Worm (Caenorhabditis elegans): ENCODE data around the gene tat-4.

tat-4 gene

DNA sequence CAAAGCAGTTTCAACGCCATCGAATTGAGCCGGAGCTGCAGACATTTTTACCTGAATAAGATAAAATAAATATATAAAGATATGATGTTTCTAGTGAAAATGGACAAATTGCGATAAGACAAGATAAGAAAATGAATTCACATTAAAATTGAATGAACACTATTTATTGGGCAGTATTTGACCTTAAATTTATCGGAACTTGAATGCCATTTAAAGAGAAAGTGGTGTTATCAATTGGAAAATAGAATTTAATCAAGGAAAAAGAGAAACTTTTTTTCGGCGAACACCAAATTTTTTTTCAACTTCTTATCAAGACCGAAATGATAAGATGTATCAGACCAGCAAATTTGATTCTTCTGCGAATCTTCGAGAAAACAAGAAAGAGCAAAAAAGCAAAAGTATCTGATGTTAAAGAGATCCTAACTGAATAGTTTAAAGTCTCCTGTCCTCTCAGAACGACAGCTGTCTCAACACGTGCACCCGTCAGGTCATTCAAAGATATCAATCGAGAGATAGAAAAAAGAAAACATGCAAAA is 46.0 kb upstream of the tat-4 start, which contains the start of gene upb-1 (continued):
- TF ChIP-seq mdl-1 (tag; optimal IDR thresholded peaks at IDR 0.05): peak in 1 of 2 experiments; percentile 64
- no peak for TF ChIP-seq skn-1 (tag; optimal IDR thresholded peaks at IDR 0.05)
- TF ChIP-seq isw-1 (GFP tag; IDR thresholded peaks at IDR 0.05): no peak
- TF ChIP-seq Y116A8C.19 (tag; optimal IDR thresholded peaks at IDR 0.05; ENCODE audit: borderline replicate concordance): no peak
- no peak for TF ChIP-seq elt-3 (tag; optimal IDR thresholded peaks at IDR 0.05)
- TF ChIP-seq nhr-11 (tag; optimal IDR thresholded peaks at IDR 0.05): no peak
- TF ChIP-seq nhr-12 (tag; optimal IDR thresholded peaks at IDR 0.05): no peak
- TF ChIP-seq alr-1 (tag; optimal IDR thresholded peaks at IDR 0.05; ENCODE audit: borderline replicate concordance): no peak
- no peak for TF ChIP-seq C04F5.9 (tag; optimal IDR thresholded peaks at IDR 0.05)
- TF ChIP-seq ets-5 (GFP tag; IDR thresholded peaks at IDR 0.05): no peak
- TF ChIP-seq sptf-1 (tag; optimal IDR thresholded peaks at IDR 0.05): no peak
- no peak for TF ChIP-seq grh-1 (GFP tag; IDR thresholded peaks at IDR 0.05)
- no peak for TF ChIP-seq nhr-77 (tag; optimal IDR thresholded peaks at IDR 0.05)
- TF ChIP-seq aly-2 (tag; optimal IDR thresholded peaks at IDR 0.05): no peak
- TF ChIP-seq xbp-1 (tag; optimal IDR thresholded peaks at IDR 0.05): no peak
- no peak for TF ChIP-seq F16B12.6 (tag; optimal IDR thresholded peaks at IDR 0.05)
- no peak for TF ChIP-seq ces-1 (GFP tag; optimal IDR thresholded peaks at IDR 0.05)
- no peak for TF ChIP-seq efl-3 (GFP tag; optimal IDR thresholded peaks at IDR 0.05)
- no peak for TF ChIP-seq lin-13 (GFP tag; optimal IDR thresholded peaks at IDR 0.05)
- no peak for TF ChIP-seq lin-35 (GFP tag; optimal IDR thresholded peaks at IDR 0.05)
- peak; percentile 72 for TF ChIP-seq lin-14 (GFP tag; optimal IDR thresholded peaks at IDR 0.05)
- no peak for TF ChIP-seq nhr-76 (tag; optimal IDR thresholded peaks at IDR 0.05)
- peak; percentile 52 for TF ChIP-seq blmp-1 (tag; optimal IDR thresholded peaks at IDR 0.05)
- no peak for TF ChIP-seq lir-3 (tag; optimal IDR thresholded peaks at IDR 0.05; ENCODE audit: poor library complexity)
- TF ChIP-seq snu-23 (GFP tag; optimal IDR thresholded peaks at IDR 0.05): peak; percentile 55
- TF ChIP-seq fos-1 (tag; optimal IDR thresholded peaks at IDR 0.05): no peak
- TF ChIP-seq snpc-4 (tag; optimal IDR thresholded peaks at IDR 0.05): no peak
- no peak for TF ChIP-seq nhr-237 (tag; optimal IDR thresholded peaks at IDR 0.05)
- TF ChIP-seq lin-39 (tag; optimal IDR thresholded peaks at IDR 0.05): no peak
- TF ChIP-seq jun-1 (tag; optimal IDR thresholded peaks at IDR 0.05): no peak
- no peak for TF ChIP-seq nhr-84 (tag; optimal IDR thresholded peaks at IDR 0.05)
- TF ChIP-seq pqm-1 (tag; optimal IDR thresholded peaks at IDR 0.05): no peak
- no peak for TF ChIP-seq hlh-4 (tag; optimal IDR thresholded peaks at IDR 0.05)
- TF ChIP-seq hlh-17 (GFP tag; optimal IDR thresholded peaks at IDR 0.05; ENCODE audit: borderline replicate concordance): no peak
- peak; percentile 39 for TF ChIP-seq unc-130 (tag; optimal IDR thresholded peaks at IDR 0.05)
- no peak for TF ChIP-seq mab-9 (GFP tag; IDR thresholded peaks at IDR 0.05)
- no peak for TF ChIP-seq fkh-8 (tag; optimal IDR thresholded peaks at IDR 0.05)
- no peak for TF ChIP-seq fkh-10 (GFP tag; optimal IDR thresholded peaks at IDR 0.05)
- no peak for TF ChIP-seq irx-1 (tag; optimal IDR thresholded peaks at IDR 0.05)
- peak in 1 of 2 experiments; percentile 24 for TF ChIP-seq efl-1 (optimal IDR thresholded peaks at IDR 0.05)
- no peak for TF ChIP-seq efl-1 (GFP tag; optimal IDR thresholded peaks at IDR 0.05 in 1 of 2)
- TF ChIP-seq C34B4.2 (tag; optimal IDR thresholded peaks at IDR 0.05): no peak
- TF ChIP-seq lsy-2 (tag; optimal IDR thresholded peaks at IDR 0.05): peak; percentile 42 to 67
- no peak for TF ChIP-seq nhr-85 (tag)
- no peak for TF ChIP-seq tbx-2 (tag; optimal IDR thresholded peaks at IDR 0.05)

DNA sequence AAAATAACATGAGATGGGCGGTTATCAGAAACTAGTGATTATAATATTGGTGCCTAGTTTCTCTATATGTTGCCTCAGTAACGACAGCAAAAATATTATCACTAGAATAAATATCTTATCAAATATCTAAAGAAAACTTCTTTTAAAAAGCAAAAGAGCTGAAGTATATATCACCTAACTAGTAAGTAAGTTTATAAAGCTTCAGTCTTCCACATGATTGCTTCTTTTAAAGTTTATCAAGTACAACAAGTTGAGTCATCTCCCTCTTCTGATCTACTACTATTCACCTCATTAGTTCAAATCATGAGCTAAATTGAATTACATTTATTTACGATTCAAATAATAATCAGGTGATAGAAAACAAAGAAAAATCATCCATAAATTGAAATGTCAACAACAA is 44.0 kb upstream of the tat-4 start:
- TF ChIP-seq lir-3 (tag; optimal IDR thresholded peaks at IDR 0.05; ENCODE audit: poor library complexity): no peak
- no peak for TF ChIP-seq fkh-10 (GFP tag; optimal IDR thresholded peaks at IDR 0.05)
- TF ChIP-seq ceh-8 (GFP tag; optimal IDR thresholded peaks at IDR 0.05): peak; percentile 87
- no peak for TF ChIP-seq C04F5.9 (tag; optimal IDR thresholded peaks at IDR 0.05)
- no peak for TF ChIP-seq ceh-63 (GFP tag; optimal IDR thresholded peaks at IDR 0.05)
- TF ChIP-seq nhr-20 (tag; optimal IDR thresholded peaks at IDR 0.05): no peak
- peak; percentile 13 for TF ChIP-seq fkh-8 (tag; optimal IDR thresholded peaks at IDR 0.05)
- TF ChIP-seq swsn-7 (tag; optimal IDR thresholded peaks at IDR 0.05): peak; percentile 5
- no peak for TF ChIP-seq lin-39 (tag; optimal IDR thresholded peaks at IDR 0.05)
- TF ChIP-seq jun-1 (tag; optimal IDR thresholded peaks at IDR 0.05): no peak
- TF ChIP-seq nhr-19 (GFP tag; conservative IDR thresholded peaks at IDR 0.05): peak; percentile 3; the same call in 1 of the 2 replicates
- TF ChIP-seq lsy-2 (tag; optimal IDR thresholded peaks at IDR 0.05): peak; percentile 1 to 32
- TF ChIP-seq nhr-71 (tag; optimal IDR thresholded peaks at IDR 0.05): peak; percentile 55

Data from whole organism, L1 larva.